Worm (Caenorhabditis elegans) whole organism, L2 larva: ENCODE data around the gene T20B12.3.

Experiments
- C34F6.9 ChIP-seq: fragments of 150-350 bp; optimal IDR thresholded peaks from 2 replicates; lab custom pipeline; 2014; ENCODE audit warnings: missing biosample characterization, missing genetic modification characterization
- alr-1 ChIP-seq: fragments of 150-350 bp; optimal IDR thresholded peaks from 2 replicates; lab custom pipeline; 2014; ENCODE audit warnings: missing biosample characterization, missing genetic modification characterization
- aly-2 ChIP-seq: fragments of 150-350 bp; optimal IDR thresholded peaks from 2 replicates; lab custom pipeline; 2014; ENCODE audit warnings: missing biosample characterization, missing genetic modification characterization
- ama-1 ChIP-seq: fragments of 150-350 bp; optimal IDR thresholded peaks from 2 replicates; lab custom pipeline; 2018; ENCODE audit warnings: inconsistent platforms
- blmp-1 ChIP-seq: sonication (generic microtip); optimal IDR thresholded peaks from 2 replicates; lab custom pipeline; 2017; ENCODE audit warnings: missing genetic modification characterization, mild to moderate bottlenecking, missing compliant biosample characterization, antibody characterized with exemption, moderate library complexity; ENCODE audit not compliant: insufficient read depth
- ceh-16 ChIP-seq: fragments of 150-350 bp; optimal IDR thresholded peaks from 2 replicates; lab custom pipeline; 2014; ENCODE audit warnings: missing biosample characterization, missing genetic modification characterization
- ceh-82 ChIP-seq: fragments of 150-350 bp; optimal IDR thresholded peaks from 2 replicates; lab custom pipeline; 2014; ENCODE audit warnings: missing biosample characterization, missing genetic modification characterization
- crh-2 ChIP-seq: sonication (generic microtip); optimal IDR thresholded peaks from 2 replicates; lab custom pipeline; 2017; ENCODE audit warnings: missing biosample characterization, missing genetic modification characterization
- dmd-4 ChIP-seq: sonication (generic microtip); optimal IDR thresholded peaks from 2 replicates; lab custom pipeline; 2017; ENCODE audit warnings: missing biosample characterization, missing genetic modification characterization
- egl-27 ChIP-seq: sonication (generic microtip); optimal IDR thresholded peaks from 3 replicates; lab custom pipeline; 2017; ENCODE audit warnings: missing biosample characterization, missing genetic modification reagents, missing genetic modification characterization
- elt-3 ChIP-seq: sonication (generic microtip); optimal IDR thresholded peaks from 2 replicates; lab custom pipeline; 2017; ENCODE audit warnings: missing biosample characterization, missing genetic modification characterization
- fos-1 ChIP-seq: fragments of 150-350 bp; optimal IDR thresholded peaks from 2 replicates; lab custom pipeline; 2014; ENCODE audit warnings: missing biosample characterization, missing genetic modification characterization
- gmeb-1 ChIP-seq: fragments of 150-350 bp; optimal IDR thresholded peaks from 2 replicates; lab custom pipeline; 2014; ENCODE audit warnings: missing biosample characterization, missing genetic modification characterization
- lin-11 ChIP-seq: fragments of 150-350 bp; sonication (generic microtip); optimal IDR thresholded peaks from 2 replicates; lab custom pipeline; 2014; ENCODE audit warnings: missing biosample characterization, missing genetic modification characterization, inconsistent platforms, mixed read lengths
- lin-39 ChIP-seq: fragments of 150-350 bp; optimal IDR thresholded peaks from 2 replicates; lab custom pipeline; 2014; ENCODE audit warnings: missing biosample characterization, missing genetic modification reagents, missing genetic modification characterization
- lsy-2 ChIP-seq, 2 experiments: fragments of 150-350 bp in 1 of 2; sonication (generic microtip) in 1 of 2; optimal IDR thresholded peaks; 2 replicates each; lab custom pipeline; 2014 to 2017; ENCODE audit warnings: missing biosample characterization in 2 of 2, missing genetic modification characterization in 2 of 2
- mab-5 ChIP-seq: fragments of 150-350 bp; optimal IDR thresholded peaks from 2 replicates; lab custom pipeline; 2014; ENCODE audit warnings: missing biosample characterization, missing genetic modification characterization
- mbf-1 ChIP-seq: sonication (generic microtip); optimal IDR thresholded peaks from 2 replicates; lab custom pipeline; 2017; ENCODE audit warnings: missing biosample characterization, missing genetic modification characterization
- mdl-1 ChIP-seq, 2 experiments: fragments of 150-350 bp in 1 of 2; sonication (generic microtip) in 1 of 2; optimal IDR thresholded peaks; 2 replicates each; lab custom pipeline; 2017; ENCODE audit warnings: missing biosample characterization in 2 of 2, missing genetic modification characterization in 2 of 2
- nhr-10 ChIP-seq: sonication (generic microtip); optimal IDR thresholded peaks from 2 replicates; lab custom pipeline; 2017; ENCODE audit warnings: missing biosample characterization, missing genetic modification characterization
- nhr-12 ChIP-seq: fragments of 150-350 bp; optimal IDR thresholded peaks from 2 replicates; lab custom pipeline; 2014; ENCODE audit warnings: missing biosample characterization, missing genetic modification characterization
- nhr-129 ChIP-seq: fragments of 150-350 bp; optimal IDR thresholded peaks from 2 replicates; lab custom pipeline; 2014; ENCODE audit warnings: missing biosample characterization, missing genetic modification characterization
- nhr-21 ChIP-seq: fragments of 150-350 bp; optimal IDR thresholded peaks from 2 replicates; lab custom pipeline; 2014; ENCODE audit warnings: missing biosample characterization, missing genetic modification characterization
- nhr-23 ChIP-seq: fragments of 150-350 bp; optimal IDR thresholded peaks from 2 replicates; lab custom pipeline; 2014; ENCODE audit warnings: missing biosample characterization, missing genetic modification reagents, missing genetic modification characterization
- nhr-237 ChIP-seq: fragments of 150-350 bp; optimal IDR thresholded peaks from 2 replicates; lab custom pipeline; 2014; ENCODE audit warnings: missing biosample characterization, missing genetic modification characterization
- nhr-77 ChIP-seq: fragments of 150-350 bp; optimal IDR thresholded peaks from 2 replicates; lab custom pipeline; 2014; ENCODE audit warnings: missing biosample characterization, missing genetic modification characterization
- peb-1 ChIP-seq: fragments of 150-350 bp; optimal IDR thresholded peaks from 2 replicates; lab custom pipeline; 2014; ENCODE audit warnings: missing biosample characterization, missing genetic modification characterization
- skn-1 ChIP-seq: sonication (generic microtip); optimal IDR thresholded peaks from 2 replicates; lab custom pipeline; 2017; ENCODE audit warnings: missing biosample characterization, missing genetic modification characterization
- sma-3 ChIP-seq: sonication (generic microtip); optimal IDR thresholded peaks from 2 replicates; lab custom pipeline; 2016; ENCODE audit warnings: missing genetic modification reagents, missing genetic modification characterization, missing compliant biosample characterization
- sma-9 ChIP-seq, 2 experiments: fragments of 150-350 bp in 1 of 2; sonication (generic microtip) in 1 of 2; optimal IDR thresholded peaks; 2 replicates each; lab custom pipeline; 2014 to 2016; ENCODE audit warnings: missing genetic modification characterization in 2 of 2, mild to moderate bottlenecking in 1 of 2, missing biosample characterization in 1 of 2, missing compliant biosample characterization in 1 of 2, missing genetic modification reagents in 1 of 2, moderate library complexity in 1 of 2
- snpc-4 ChIP-seq: fragments of 150-350 bp; optimal IDR thresholded peaks from 2 replicates; lab custom pipeline; 2014; ENCODE audit warnings: missing biosample characterization, missing genetic modification characterization
- unc-39 ChIP-seq: fragments of 150-350 bp; optimal IDR thresholded peaks from 2 replicates; lab custom pipeline; 2014; ENCODE audit warnings: missing biosample characterization, missing genetic modification characterization
- unc-55 ChIP-seq: fragments of 150-350 bp; sonication (generic microtip); optimal IDR thresholded peaks from 3 replicates; lab custom pipeline; 2014; ENCODE audit warnings: missing biosample characterization, missing genetic modification reagents, missing genetic modification characterization
- unc-62 ChIP-seq: fragments of 150-350 bp; optimal IDR thresholded peaks from 2 replicates; lab custom pipeline; 2014; ENCODE audit warnings: missing biosample characterization, missing genetic modification reagents, missing genetic modification characterization
- ztf-4 ChIP-seq: fragments of 150-350 bp; optimal IDR thresholded peaks from 2 replicates; lab custom pipeline; 2014; ENCODE audit warnings: missing biosample characterization, missing genetic modification characterization

The T20B12.3 gene

ce11 chrIII:7378522-7378921 is 3.4 kb upstream of the T20B12.3 start:
- TF ChIP-seq ceh-82 (no peak), unc-39 (tag; lab: Kevin White, UChicago) (no peak), elt-3 (tag; lab: Kevin White, UChicago) (no peak), lin-39 (tag; lab: Kevin White, UChicago) (no peak), ztf-4 (tag; lab: Kevin White, UChicago) (no peak), mdl-1 (tag; optimal IDR thresholded peaks at IDR 0.05; lab: Kevin White, UChicago) (no peak), ama-1 (lab: Kevin White, UChicago) (no peak), nhr-10 (tag; lab: Kevin White, UChicago) (no peak), mab-5 (tag; lab: Kevin White, UChicago) (no peak), mbf-1 (no peak), blmp-1 (tag; lab: Kevin White, UChicago) (no peak), fos-1 (no peak), peb-1 (tag; lab: Kevin White, UChicago) (no peak), dmd-4 (tag; lab: Kevin White, UChicago) (no peak)

ce11 chrIII:7378945-7379344 is 3.0 kb upstream of the T20B12.3 start, which contains the start of gene T20B12.7:
Gene T20B12.7, minus strand, starts transcription at chrIII:7379045.
- TF ChIP-seq dmd-4 (tag; lab: Kevin White, UChicago), result no peak
- no peak for TF ChIP-seq mdl-1 (tag; optimal IDR thresholded peaks at IDR 0.05; lab: Kevin White, UChicago)

- no peak for TF ChIP-seq lin-11 (tag; lab: Kevin White, UChicago)
- no peak for TF ChIP-seq dmd-4 (tag; lab: Kevin White, UChicago)
- TF ChIP-seq aly-2 (tag; lab: Kevin White, UChicago), result no peak
- no peak for TF ChIP-seq sma-3 (GFP tag; lab: Kevin White, UChicago)
- TF ChIP-seq lin-39 (tag; lab: Kevin White, UChicago), result no peak
- TF ChIP-seq ztf-4 (tag; lab: Kevin White, UChicago), result no peak
- no peak for TF ChIP-seq nhr-23
- TF ChIP-seq nhr-12 (tag; lab: Kevin White, UChicago), result no peak
- no peak for TF ChIP-seq ceh-82
- no peak for TF ChIP-seq skn-1 (tag; lab: Kevin White, UChicago)
- TF ChIP-seq mbf-1, result no peak
- no peak for TF ChIP-seq unc-39 (tag; lab: Kevin White, UChicago)
- no peak for TF ChIP-seq crh-2 (tag; lab: Kevin White, UChicago)
- TF ChIP-seq nhr-21 (tag; lab: Kevin White, UChicago), result no peak
- TF ChIP-seq snpc-4 (tag; lab: Kevin White, UChicago), result no peak
- TF ChIP-seq unc-55 (GFP tag; lab: Kevin White, UChicago), result no peak
- TF ChIP-seq gmeb-1 (tag; lab: Kevin White, UChicago), result no peak
- TF ChIP-seq nhr-237 (tag; lab: Kevin White, UChicago), result no peak
- no peak for TF ChIP-seq C34F6.9
Measured at ce11 chrIII:7380120-7380519, 1.8 kb upstream of the T20B12.3 start.

- TF ChIP-seq lin-39 (tag; lab: Kevin White, UChicago) (no peak), sma-3 (GFP tag; lab: Kevin White, UChicago) (no peak), unc-62 (GFP tag; lab: Kevin White, UChicago) (no peak), alr-1 (no peak), nhr-77 (tag; lab: Kevin White, UChicago) (no peak), aly-2 (tag; lab: Kevin White, UChicago) (no peak), egl-27 (tag; lab: Kevin White, UChicago) (no peak), ceh-16 (tag; lab: Kevin White, UChicago) (no peak), snpc-4 (tag; lab: Kevin White, UChicago) (no peak), nhr-129 (tag; lab: Kevin White, UChicago) (no peak), sma-9 (GFP tag; optimal IDR thresholded peaks at IDR 0.05; lab: Kevin White, UChicago) (no peak), sma-9 (tag; optimal IDR thresholded peaks at IDR 0.05; lab: Kevin White, UChicago) (no peak), lsy-2 (tag; optimal IDR thresholded peaks at IDR 0.05; lab: Kevin White, UChicago) (no peak), ama-1 (lab: Kevin White, UChicago) (no peak)
Measured at ce11 chrIII:7383733-7384132, 1.8 kb downstream of the T20B12.3 start, which contains the start of gene tbp-1. Gene tbp-1, plus strand, starts transcription at chrIII:7384033.
